Worm (Caenorhabditis elegans) whole organism, late embryonic: ENCODE results near the gene ehs-1.

ENCODE experiments used
- C08G9.2 ChIP-seq: sonication (generic microtip); optimal IDR thresholded peaks from 2 replicates; lab custom pipeline; 2016; ENCODE audit warnings: mild to moderate bottlenecking, missing genetic modification characterization, moderate library complexity, missing compliant biosample characterization
- C38D4.7 ChIP-seq: fragments of 200-800 bp; sonication (Bioruptor generic); optimal IDR thresholded peaks from 2 replicates; lab custom pipeline; 2018; ENCODE audit warnings: mild to moderate bottlenecking, missing genetic modification characterization, moderate library complexity, missing compliant biosample characterization
- F13H6.1 ChIP-seq: sonication (generic microtip); optimal IDR thresholded peaks from 2 replicates; lab custom pipeline; 2016; ENCODE audit warnings: missing genetic modification characterization, missing compliant biosample characterization
- T23F11.4 ChIP-seq: fragments of 200-800 bp; sonication (Bioruptor generic); optimal IDR thresholded peaks from 2 replicates; lab custom pipeline; 2018; ENCODE audit warnings: mild to moderate bottlenecking, missing genetic modification characterization, missing compliant biosample characterization
- Y22D7AL.16 ChIP-seq: sonication (generic microtip); optimal IDR thresholded peaks from 2 replicates; lab custom pipeline; 2016; ENCODE audit warnings: missing genetic modification characterization, missing compliant biosample characterization
- ama-1 ChIP-seq: fragments of 150-350 bp; optimal IDR thresholded peaks from 2 replicates; lab custom pipeline; 2014
- ceh-14 ChIP-seq: sonication (generic microtip); optimal IDR thresholded peaks from 2 replicates; lab custom pipeline; 2016; ENCODE audit warnings: missing genotype, missing genetic modification characterization, missing compliant biosample characterization
- ceh-19 ChIP-seq: fragments of 200-800 bp; sonication (Bioruptor generic); optimal IDR thresholded peaks from 2 replicates; lab custom pipeline; 2018; ENCODE audit warnings: mild to moderate bottlenecking, missing genetic modification characterization, missing compliant biosample characterization
- ceh-2 ChIP-seq: sonication (generic microtip); optimal IDR thresholded peaks from 2 replicates; lab custom pipeline; 2016; ENCODE audit warnings: missing genotype, missing genetic modification characterization, missing compliant biosample characterization
- ceh-22 ChIP-seq: sonication (generic microtip); optimal IDR thresholded peaks from 2 replicates; lab custom pipeline; 2017; ENCODE audit warnings: missing biosample characterization, missing genetic modification characterization
- ceh-30 ChIP-seq: fragments of 150-350 bp; optimal IDR thresholded peaks from 2 replicates; lab custom pipeline; 2014; ENCODE audit warnings: missing biosample characterization, missing genetic modification characterization
- ceh-31 ChIP-seq: sonication (generic microtip); optimal IDR thresholded peaks from 2 replicates; lab custom pipeline; 2016; ENCODE audit warnings: missing genetic modification characterization, missing compliant biosample characterization
- ceh-34 ChIP-seq: sonication (generic microtip); optimal IDR thresholded peaks from 2 replicates; lab custom pipeline; 2016; ENCODE audit warnings: mild to moderate bottlenecking, missing genetic modification characterization, missing compliant biosample characterization
- ceh-45 ChIP-seq: fragments of 200-800 bp; sonication (Bioruptor generic); IDR thresholded peaks from 2 replicates; pipeline ENCODE4 v1.3.6; 2022; ENCODE audit warnings: missing genetic modification reagents, missing genetic modification characterization, missing compliant biosample characterization
- ceh-48 ChIP-seq: sonication (generic microtip); optimal IDR thresholded peaks from 2 replicates; lab custom pipeline; 2016; ENCODE audit warnings: missing genetic modification characterization, inconsistent platforms, missing compliant biosample characterization
- ceh-6 ChIP-seq: fragments of 200-800 bp; sonication (Bioruptor generic); optimal IDR thresholded peaks from 2 replicates; lab custom pipeline; 2018; ENCODE audit warnings: mild to moderate bottlenecking, missing genetic modification characterization, missing compliant biosample characterization
- ceh-9 ChIP-seq: sonication (generic microtip); optimal IDR thresholded peaks from 2 replicates; lab custom pipeline; 2016; ENCODE audit warnings: mild to moderate bottlenecking, missing genetic modification characterization, inconsistent platforms, missing compliant biosample characterization
- che-1 ChIP-seq: sonication (generic microtip); optimal IDR thresholded peaks from 2 replicates; lab custom pipeline; 2016; ENCODE audit warnings: mild to moderate bottlenecking, missing genetic modification characterization, missing compliant biosample characterization
- dmd-4 ChIP-seq: sonication (generic microtip); optimal IDR thresholded peaks from 2 replicates; lab custom pipeline; 2016; ENCODE audit warnings: borderline replicate concordance, missing genetic modification characterization, missing compliant biosample characterization
- dve-1 ChIP-seq: sonication (generic microtip); optimal IDR thresholded peaks from 2 replicates; lab custom pipeline; 2017; ENCODE audit warnings: antibody characterized with exemption, mild to moderate bottlenecking, missing genetic modification characterization, missing compliant biosample characterization
- elt-4 ChIP-seq: sonication (generic microtip); optimal IDR thresholded peaks from 2 replicates; lab custom pipeline; 2016; ENCODE audit warnings: missing genetic modification characterization, missing compliant biosample characterization
- ets-4 ChIP-seq: sonication (generic microtip); optimal IDR thresholded peaks from 2 replicates; lab custom pipeline; 2016; ENCODE audit warnings: missing genetic modification characterization, missing compliant biosample characterization
- eyg-1 ChIP-seq: sonication (generic microtip); optimal IDR thresholded peaks from 2 replicates; lab custom pipeline; 2016; ENCODE audit warnings: missing genotype, missing genetic modification characterization, missing compliant biosample characterization
- fax-1 ChIP-seq: sonication (generic microtip); optimal IDR thresholded peaks from 2 replicates; lab custom pipeline; 2016; ENCODE audit warnings: missing genotype, missing genetic modification characterization, missing compliant biosample characterization
- fkh-6 ChIP-seq: sonication (generic microtip); optimal IDR thresholded peaks from 2 replicates; lab custom pipeline; 2016; ENCODE audit warnings: missing genetic modification characterization, missing compliant biosample characterization
- hlh-13 ChIP-seq: fragments of 200-800 bp; sonication (Bioruptor generic); optimal IDR thresholded peaks from 2 replicates; lab custom pipeline; 2018; ENCODE audit warnings: mild to moderate bottlenecking, missing genetic modification characterization, missing compliant biosample characterization
- hlh-15 ChIP-seq: sonication (generic microtip); optimal IDR thresholded peaks from 2 replicates; lab custom pipeline; 2016; ENCODE audit warnings: missing genetic modification characterization, missing compliant biosample characterization
- hlh-6 ChIP-seq: sonication (generic microtip); optimal IDR thresholded peaks from 2 replicates; lab custom pipeline; 2016; ENCODE audit warnings: missing genotype, missing genetic modification characterization, missing compliant biosample characterization
- hlh-8 ChIP-seq: sonication (generic microtip); optimal IDR thresholded peaks from 2 replicates; lab custom pipeline; 2016; ENCODE audit warnings: missing genotype, missing genetic modification characterization, missing compliant biosample characterization
- lim-6 ChIP-seq: sonication (generic microtip); optimal IDR thresholded peaks from 2 replicates; lab custom pipeline; 2016; ENCODE audit warnings: missing genetic modification characterization, missing compliant biosample characterization
- lin-11 ChIP-seq: fragments of 200-800 bp; sonication (Bioruptor generic); optimal IDR thresholded peaks from 2 replicates; lab custom pipeline; 2018; ENCODE audit warnings: mild to moderate bottlenecking, missing genetic modification characterization, missing compliant biosample characterization
- mec-3 ChIP-seq: sonication (generic microtip); optimal IDR thresholded peaks from 2 replicates; lab custom pipeline; 2016; ENCODE audit warnings: borderline replicate concordance, missing genetic modification characterization, missing compliant biosample characterization
- nhr-11 ChIP-seq: fragments of 150-350 bp; optimal IDR thresholded peaks from 2 replicates; lab custom pipeline; 2014; ENCODE audit warnings: missing biosample characterization, missing genetic modification characterization
- nhr-232 ChIP-seq: sonication (generic microtip); optimal IDR thresholded peaks from 2 replicates; lab custom pipeline; 2016; ENCODE audit warnings: missing genetic modification characterization, missing compliant biosample characterization
- npax-4 ChIP-seq: sonication (generic microtip); optimal IDR thresholded peaks from 2 replicates; lab custom pipeline; 2016; ENCODE audit warnings: missing genetic modification characterization, missing compliant biosample characterization
- odd-2 ChIP-seq: sonication (generic microtip); optimal IDR thresholded peaks from 2 replicates; lab custom pipeline; 2017; ENCODE audit warnings: antibody characterized with exemption, mild to moderate bottlenecking, missing genetic modification characterization, missing compliant biosample characterization
- pag-3 ChIP-seq: sonication (generic microtip); optimal IDR thresholded peaks from 2 replicates; lab custom pipeline; 2016; ENCODE audit warnings: missing compliant biosample characterization, missing genetic modification characterization, borderline replicate concordance
- pat-9 ChIP-seq: fragments of 200-800 bp; sonication (Bioruptor generic); optimal IDR thresholded peaks from 2 replicates; lab custom pipeline; 2018; ENCODE audit warnings: mild to moderate bottlenecking, missing genetic modification characterization, moderate library complexity, missing compliant biosample characterization
- pax-1 ChIP-seq: fragments of 150-350 bp; optimal IDR thresholded peaks from 2 replicates; lab custom pipeline; 2014; ENCODE audit warnings: missing biosample characterization, missing genetic modification characterization
- pros-1 ChIP-seq: fragments of 150-350 bp; optimal IDR thresholded peaks from 2 replicates; lab custom pipeline; 2014; ENCODE audit warnings: missing biosample characterization, missing genetic modification reagents, missing genetic modification characterization
- ref-2 ChIP-seq: sonication (generic microtip); optimal IDR thresholded peaks from 2 replicates; lab custom pipeline; 2016; ENCODE audit warnings: missing genetic modification characterization, missing compliant biosample characterization
- rnt-1 ChIP-seq: sonication (generic microtip); optimal IDR thresholded peaks from 2 replicates; lab custom pipeline; 2016; ENCODE audit warnings: missing genetic modification characterization, missing compliant biosample characterization
- sox-2 ChIP-seq: fragments of 200-800 bp; sonication (Bioruptor generic); IDR thresholded peaks from 2 replicates; pipeline ENCODE4 v1.3.6; 2022; ENCODE audit warnings: missing genetic modification reagents, missing genetic modification characterization, missing compliant biosample characterization
- sox-4 ChIP-seq: sonication (generic microtip); optimal IDR thresholded peaks from 2 replicates; lab custom pipeline; 2017; ENCODE audit warnings: mild to moderate bottlenecking, missing genetic modification characterization, inconsistent platforms, missing compliant biosample characterization
- syd-9 ChIP-seq: sonication (generic microtip); optimal IDR thresholded peaks from 2 replicates; lab custom pipeline; 2016; ENCODE audit warnings: mild to moderate bottlenecking, missing genetic modification characterization, moderate library complexity, missing compliant biosample characterization
- tbx-2 ChIP-seq: sonication (generic microtip); optimal IDR thresholded peaks from 2 replicates; lab custom pipeline; 2016; ENCODE audit warnings: missing genetic modification characterization, missing compliant biosample characterization
- tbx-7 ChIP-seq: sonication (generic microtip); optimal IDR thresholded peaks from 2 replicates; lab custom pipeline; 2016; ENCODE audit warnings: missing genotype, missing genetic modification characterization, missing compliant biosample characterization
- ttx-3 ChIP-seq: sonication (generic microtip); optimal IDR thresholded peaks from 2 replicates; lab custom pipeline; 2016; ENCODE audit warnings: missing genetic modification reagents, missing genetic modification characterization, missing compliant biosample characterization
- unc-3 ChIP-seq, 2 experiments: fragments of 200-800 bp in 1 of 2; sonication (Bioruptor generic) in 1 of 2; sonication (generic microtip) in 1 of 2; conservative IDR thresholded peaks in 1 of 2; optimal IDR thresholded peaks in 1 of 2; 2 replicates each; pipeline versions ENCODE4 v1.3.6 to Lab custom; 2016 to 2022; ENCODE audit warnings: missing compliant biosample characterization in 2 of 2, missing genetic modification characterization in 2 of 2, missing genetic modification reagents in 1 of 2
- unc-42 ChIP-seq: sonication (generic microtip); optimal IDR thresholded peaks from 2 replicates; lab custom pipeline; 2016; ENCODE audit warnings: missing genotype, missing genetic modification characterization, missing compliant biosample characterization
- unc-55 ChIP-seq: sonication (generic microtip); optimal IDR thresholded peaks from 2 replicates; lab custom pipeline; 2017; ENCODE audit warnings: missing biosample characterization, missing genetic modification reagents, missing genetic modification characterization
- unc-86 ChIP-seq: sonication (generic microtip); optimal IDR thresholded peaks from 2 replicates; lab custom pipeline; 2016; ENCODE audit warnings: missing genetic modification characterization, missing compliant biosample characterization
- ztf-16 ChIP-seq: sonication (generic microtip); optimal IDR thresholded peaks from 2 replicates; lab custom pipeline; 2017; ENCODE audit warnings: missing genetic modification characterization, missing compliant biosample characterization

The ehs-1 gene

DNA sequence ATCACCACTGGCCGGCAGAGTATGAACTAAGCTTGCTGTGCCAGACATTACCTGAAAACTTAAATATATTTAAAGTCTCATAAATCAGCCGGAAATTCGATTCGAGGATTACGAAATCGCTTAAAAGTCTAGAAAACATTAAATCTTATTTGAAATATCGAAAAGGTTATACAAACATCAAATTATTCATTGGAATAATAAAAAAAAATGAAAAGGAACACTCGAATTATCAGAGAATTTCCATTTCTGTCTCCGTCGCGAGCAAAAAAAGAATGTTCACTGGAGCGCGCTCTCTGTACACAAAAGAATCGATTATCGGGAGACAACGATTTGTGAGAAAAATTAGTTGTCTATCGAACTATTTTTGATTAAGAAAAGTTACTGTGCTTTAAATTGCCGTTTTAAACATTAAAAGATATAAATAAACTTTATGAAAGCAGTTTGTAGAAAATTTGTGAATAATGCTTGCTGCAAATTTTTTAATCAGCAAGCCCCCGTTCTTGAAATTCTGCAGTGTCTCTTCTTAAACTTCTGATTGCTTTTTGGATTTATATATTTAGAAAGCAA, 15.7 kb downstream of the ehs-1 start, which contains the start of gene fzo-1:
Gene fzo-1, minus strand, starts transcription at position 51 of the 567 bp plus-strand sequence.
- peak; percentile 80 for TF ChIP-seq F13H6.1 (tag; lab: Kevin White, UChicago)
- peak; percentile 75 for TF ChIP-seq pag-3 (tag; lab: Kevin White, UChicago)
- TF ChIP-seq unc-55 (GFP tag; lab: Kevin White, UChicago), result no peak
- no peak for TF ChIP-seq lin-11 (tag; lab: Kevin White, UChicago)
- no peak for TF ChIP-seq hlh-13 (GFP tag; lab: Kevin White, UChicago)
- TF ChIP-seq ceh-34 (tag; lab: Kevin White, UChicago), result peak; percentile 75
- peak; percentile 71 for TF ChIP-seq unc-42
- peak; percentile 97 for TF ChIP-seq ceh-2
- TF ChIP-seq dve-1 (tag; lab: Kevin White, UChicago), result no peak
- peak; percentile 36 for TF ChIP-seq dmd-4 (tag; lab: Kevin White, UChicago)
- peak; percentile 16 for TF ChIP-seq syd-9 (tag; lab: Kevin White, UChicago)
- TF ChIP-seq C38D4.7 (GFP tag; lab: Kevin White, UChicago), result no peak
- TF ChIP-seq ceh-19 (GFP tag; lab: Kevin White, UChicago), result peak; percentile 39
- TF ChIP-seq ceh-31 (tag; lab: Kevin White, UChicago), result peak; percentile 99
- peak; percentile 92 for TF ChIP-seq ets-4 (tag; lab: Kevin White, UChicago)
- TF ChIP-seq odd-2 (tag; lab: Kevin White, UChicago), result no peak
- TF ChIP-seq Y22D7AL.16, result no peak
- no peak for TF ChIP-seq unc-3 (GFP tag; conservative IDR thresholded peaks at IDR 0.05; lab: Robert Waterston, UW)
- TF ChIP-seq unc-3 (tag; optimal IDR thresholded peaks at IDR 0.05; lab: Kevin White, UChicago), result peak; percentile 74
- peak; percentile 60 for TF ChIP-seq fkh-6
- peak; percentile 95 for TF ChIP-seq tbx-2
- TF ChIP-seq pat-9 (tag; lab: Kevin White, UChicago), result no peak
- no peak for TF ChIP-seq pros-1 (tag; lab: Kevin White, UChicago)
- peak; percentile 59 for TF ChIP-seq rnt-1 (tag; lab: Kevin White, UChicago)
- peak; percentile 88 for TF ChIP-seq ceh-14 (tag; lab: Kevin White, UChicago)
- TF ChIP-seq ceh-48 (tag; lab: Kevin White, UChicago), result peak; percentile 23
- no peak for TF ChIP-seq ttx-3 (tag; lab: Kevin White, UChicago)
- peak; percentile 91 for TF ChIP-seq ref-2 (tag; lab: Kevin White, UChicago)
- TF ChIP-seq ama-1 (lab: Kevin White, UChicago), result no peak
- TF ChIP-seq eyg-1, result peak; percentile 67
- peak; percentile 60 for TF ChIP-seq hlh-15
- TF ChIP-seq npax-4 (tag; lab: Kevin White, UChicago), result peak; percentile 16
- no peak for TF ChIP-seq nhr-11 (tag; lab: Kevin White, UChicago)
- TF ChIP-seq fax-1 (tag; lab: Kevin White, UChicago), result peak; percentile 90
- TF ChIP-seq ceh-9 (tag; lab: Kevin White, UChicago), result no peak
- no peak for TF ChIP-seq ceh-6 (GFP tag; lab: Kevin White, UChicago)
- no peak for TF ChIP-seq sox-2 (GFP tag; lab: Robert Waterston, UW)
- no peak for TF ChIP-seq nhr-232 (tag; lab: Kevin White, UChicago)
- peak; percentile 68 for TF ChIP-seq ztf-16 (tag; lab: Kevin White, UChicago)
- peak; percentile 90 for TF ChIP-seq C08G9.2
- TF ChIP-seq hlh-6 (tag; lab: Kevin White, UChicago), result no peak
- no peak for TF ChIP-seq elt-4 (tag; lab: Kevin White, UChicago)
- no peak for TF ChIP-seq ceh-22
- TF ChIP-seq che-1 (tag; lab: Kevin White, UChicago), result no peak
- TF ChIP-seq tbx-7 (tag; lab: Kevin White, UChicago), result peak; percentile 97
- no peak for TF ChIP-seq ceh-30
- peak; percentile 92 for TF ChIP-seq hlh-8
- TF ChIP-seq sox-4 (tag; lab: Kevin White, UChicago), result no peak
- TF ChIP-seq mec-3, result peak; percentile 40
- TF ChIP-seq unc-86 (tag; lab: Kevin White, UChicago), result peak; percentile 15
- TF ChIP-seq T23F11.4, result no peak
- peak; percentile 49 for TF ChIP-seq pax-1
- TF ChIP-seq lim-6 (tag; lab: Kevin White, UChicago), result peak; percentile 86
- TF ChIP-seq ceh-45 (GFP tag; lab: Robert Waterston, UW), result no peak
